Worm (Caenorhabditis elegans) whole organism, early embryonic: ENCODE measurements around the gene srxa-16.

Source experiments
- B0310.2 ChIP-seq: sonication (generic microtip); optimal IDR thresholded peaks from 2 replicates; lab custom pipeline; 2016; ENCODE audit warnings: mild to moderate bottlenecking, missing genetic modification characterization, missing compliant biosample characterization
- F13C5.2 ChIP-seq: sonication (generic microtip); optimal IDR thresholded peaks from 2 replicates; lab custom pipeline; 2017; ENCODE audit warnings: mild to moderate bottlenecking, missing genetic modification characterization, inconsistent platforms, missing compliant biosample characterization
- aly-1 ChIP-seq: sonication (generic microtip); optimal IDR thresholded peaks from 2 replicates; lab custom pipeline; 2016; ENCODE audit warnings: missing genetic modification characterization, missing compliant biosample characterization
- ama-1 ChIP-seq: fragments of 150-350 bp; optimal IDR thresholded peaks from 2 replicates; lab custom pipeline; 2014
- ceh-13 ChIP-seq: fragments of 200-800 bp; sonication (Bioruptor generic); optimal IDR thresholded peaks from 2 replicates; lab custom pipeline; 2018; ENCODE audit warnings: mild to moderate bottlenecking, missing genetic modification characterization, missing compliant biosample characterization
- ceh-36 ChIP-seq: sonication (generic microtip); optimal IDR thresholded peaks from 2 replicates; lab custom pipeline; 2016; ENCODE audit warnings: missing genetic modification characterization, inconsistent platforms, missing compliant biosample characterization
- ets-7 ChIP-seq: sonication (generic microtip); optimal IDR thresholded peaks from 2 replicates; lab custom pipeline; 2016; ENCODE audit warnings: missing genotype, missing genetic modification characterization, missing compliant biosample characterization
- flt-1 ChIP-seq: fragments of 200-800 bp; sonication (Bioruptor generic); IDR thresholded peaks from 2 replicates; pipeline ENCODE4 v1.3.6; 2022; ENCODE audit warnings: missing genetic modification characterization, missing compliant biosample characterization
- hmbx-1 ChIP-seq: sonication (generic microtip); optimal IDR thresholded peaks from 2 replicates; lab custom pipeline; 2016; ENCODE audit warnings: mild to moderate bottlenecking, missing genetic modification characterization, missing compliant biosample characterization
- hmg-4 ChIP-seq: fragments of 200-800 bp; sonication (Bioruptor generic); optimal IDR thresholded peaks from 2 replicates; lab custom pipeline; 2018; ENCODE audit warnings: mild to moderate bottlenecking, missing genetic modification characterization, missing compliant biosample characterization
- hnd-1 ChIP-seq: sonication (generic microtip); optimal IDR thresholded peaks from 2 replicates; lab custom pipeline; 2016; ENCODE audit warnings: missing genetic modification characterization, missing compliant biosample characterization
- pes-1 ChIP-seq: fragments of 200-800 bp; sonication (Bioruptor generic); IDR thresholded peaks from 2 replicates; pipeline ENCODE4 v1.3.6; 2022; ENCODE audit warnings: missing genetic modification reagents, missing genetic modification characterization, missing compliant biosample characterization
- scrt-1 ChIP-seq: fragments of 200-800 bp; sonication (Bioruptor generic); IDR thresholded peaks from 2 replicates; pipeline ENCODE4 v1.3.6; 2022; ENCODE audit warnings: missing genetic modification characterization, missing compliant biosample characterization
- sea-1 ChIP-seq: fragments of 200-800 bp; sonication (Bioruptor generic); conservative IDR thresholded peaks from 2 replicates; pipeline ENCODE4 v1.3.6; 2022; ENCODE audit warnings: missing genetic modification characterization, missing compliant biosample characterization
- tbx-11 ChIP-seq: fragments of 200-800 bp; sonication (Bioruptor generic); IDR thresholded peaks from 2 replicates; pipeline ENCODE4 v1.3.6; 2022; ENCODE audit warnings: missing genetic modification characterization, missing compliant biosample characterization
- tbx-37 ChIP-seq: fragments of 200-800 bp; sonication (Bioruptor generic); conservative IDR thresholded peaks from 2 replicates; pipeline ENCODE4 v1.3.6; 2022; ENCODE audit warnings: missing genetic modification reagents, missing genetic modification characterization, missing compliant biosample characterization
- tra-4 ChIP-seq: sonication (generic microtip); optimal IDR thresholded peaks from 2 replicates; lab custom pipeline; 2017; ENCODE audit warnings: missing genetic modification characterization, missing compliant biosample characterization

The srxa-16 gene

ce11 chrV:16114237-16114636 lies at the start of gene srxa-16:
srxa-16 (minus strand) TSS chrV:16114337.
- no peak for TF ChIP-seq sea-1
- TF ChIP-seq ets-7 (tag; lab: Kevin White, UChicago), result no peak
- no peak for TF ChIP-seq ama-1 (lab: Kevin White, UChicago)
- no peak for TF ChIP-seq scrt-1 (GFP tag; lab: Robert Waterston, UW)
- no peak for TF ChIP-seq flt-1 (GFP tag; lab: Robert Waterston, UW)
- TF ChIP-seq pes-1 (GFP tag; lab: Robert Waterston, UW), result no peak
- TF ChIP-seq hmg-4 (GFP tag; lab: Kevin White, UChicago), result no peak
- no peak for TF ChIP-seq tbx-11 (GFP tag; lab: Robert Waterston, UW)
- no peak for TF ChIP-seq aly-1
- TF ChIP-seq ceh-36 (tag; lab: Kevin White, UChicago), result no peak
- no peak for TF ChIP-seq ceh-13 (GFP tag; lab: Kevin White, UChicago)
- TF ChIP-seq tra-4, result no peak
- no peak for TF ChIP-seq hmbx-1 (tag; lab: Kevin White, UChicago)
- TF ChIP-seq tbx-37 (GFP tag; lab: Robert Waterston, UW), result no peak

- no peak for TF ChIP-seq B0310.2 (tag; lab: Kevin White, UChicago)
- no peak for TF ChIP-seq tbx-37 (GFP tag; lab: Robert Waterston, UW)
- TF ChIP-seq F13C5.2 (tag; lab: Kevin White, UChicago), result no peak
- no peak for TF ChIP-seq tra-4
- TF ChIP-seq hmg-4 (GFP tag; lab: Kevin White, UChicago), result no peak
- no peak for TF ChIP-seq ets-7 (tag; lab: Kevin White, UChicago)
Measured at ce11 chrV:16163719-16164118, 49.6 kb upstream of the srxa-16 start, which contains the start of gene F10A3.12. F10A3.12 (plus strand) TSS chrV:16164019.

ce11 chrV:16162124-16162735 lies 48.1 kb upstream of the srxa-16 start, which contains the start of the genes str-109 and F10A3.11:
str-109 (minus strand) TSS chrV:16162224.
F10A3.11 (plus strand) TSS chrV:16162685.
- TF ChIP-seq ets-7 (tag; lab: Kevin White, UChicago), result no peak
- no peak for TF ChIP-seq ceh-36 (tag; lab: Kevin White, UChicago)
- no peak for TF ChIP-seq hnd-1 (tag; lab: Kevin White, UChicago)
- TF ChIP-seq F13C5.2 (tag; lab: Kevin White, UChicago), result no peak
- no peak for TF ChIP-seq ceh-13 (GFP tag; lab: Kevin White, UChicago)
- no peak for TF ChIP-seq scrt-1 (GFP tag; lab: Robert Waterston, UW)
- TF ChIP-seq ama-1 (lab: Kevin White, UChicago), result no peak
- TF ChIP-seq hmg-4 (GFP tag; lab: Kevin White, UChicago), result no peak
- TF ChIP-seq pes-1 (GFP tag; lab: Robert Waterston, UW), result no peak
- no peak for TF ChIP-seq sea-1
- no peak for TF ChIP-seq B0310.2 (tag; lab: Kevin White, UChicago)
- no peak for TF ChIP-seq hmbx-1 (tag; lab: Kevin White, UChicago)
- no peak for TF ChIP-seq aly-1
- no peak for TF ChIP-seq tra-4
- no peak for TF ChIP-seq flt-1 (GFP tag; lab: Robert Waterston, UW)

- TF ChIP-seq hmbx-1 (tag; lab: Kevin White, UChicago) (no peak), hnd-1 (tag; lab: Kevin White, UChicago) (no peak), B0310.2 (tag; lab: Kevin White, UChicago) (no peak), ceh-13 (GFP tag; lab: Kevin White, UChicago) (no peak), tbx-11 (GFP tag; lab: Robert Waterston, UW) (no peak), flt-1 (GFP tag; lab: Robert Waterston, UW) (no peak), sea-1 (no peak), tra-4 (no peak), ama-1 (lab: Kevin White, UChicago) (no peak), ceh-36 (tag; lab: Kevin White, UChicago) (no peak), F13C5.2 (tag; lab: Kevin White, UChicago) (no peak), pes-1 (GFP tag; lab: Robert Waterston, UW) (no peak), scrt-1 (GFP tag; lab: Robert Waterston, UW) (no peak), hmg-4 (GFP tag; lab: Kevin White, UChicago) (no peak), ets-7 (tag; lab: Kevin White, UChicago) (no peak), aly-1 (no peak), tbx-37 (GFP tag; lab: Robert Waterston, UW) (no peak)
Measured at ce11 chrV:16160087-16160486, 46.0 kb upstream of the srxa-16 start.

- TF ChIP-seq scrt-1 (GFP tag; lab: Robert Waterston, UW), result no peak
- TF ChIP-seq aly-1, result no peak
- no peak for TF ChIP-seq tbx-11 (GFP tag; lab: Robert Waterston, UW)
- no peak for TF ChIP-seq flt-1 (GFP tag; lab: Robert Waterston, UW)
- no peak for TF ChIP-seq B0310.2 (tag; lab: Kevin White, UChicago)
- TF ChIP-seq hnd-1 (tag; lab: Kevin White, UChicago), result no peak
- TF ChIP-seq ceh-13 (GFP tag; lab: Kevin White, UChicago), result no peak
- TF ChIP-seq ama-1 (lab: Kevin White, UChicago), result no peak
- no peak for TF ChIP-seq ets-7 (tag; lab: Kevin White, UChicago)
- no peak for TF ChIP-seq hmg-4 (GFP tag; lab: Kevin White, UChicago)
- TF ChIP-seq tra-4, result no peak
- no peak for TF ChIP-seq pes-1 (GFP tag; lab: Robert Waterston, UW)
- TF ChIP-seq tbx-37 (GFP tag; lab: Robert Waterston, UW), result no peak
Measured at ce11 chrV:16159594-16159993, 45.5 kb upstream of the srxa-16 start, which contains the start of gene F10A3.17. F10A3.17 (minus strand) TSS chrV:16159694.

ce11 chrV:16158391-16158790 lies 44.3 kb upstream of the srxa-16 start, which contains the start of gene str-99:
str-99 (minus strand) TSS chrV:16158491.
- TF ChIP-seq flt-1 (GFP tag; lab: Robert Waterston, UW) (no peak), tra-4 (no peak), aly-1 (no peak), ets-7 (tag; lab: Kevin White, UChicago) (no peak), hmbx-1 (tag; lab: Kevin White, UChicago) (no peak), tbx-37 (GFP tag; lab: Robert Waterston, UW) (no peak), B0310.2 (tag; lab: Kevin White, UChicago) (no peak), hmg-4 (GFP tag; lab: Kevin White, UChicago) (no peak), hnd-1 (tag; lab: Kevin White, UChicago) (no peak), scrt-1 (GFP tag; lab: Robert Waterston, UW) (no peak), tbx-11 (GFP tag; lab: Robert Waterston, UW) (no peak), pes-1 (GFP tag; lab: Robert Waterston, UW) (no peak), ceh-13 (GFP tag; lab: Kevin White, UChicago) (no peak), ama-1 (lab: Kevin White, UChicago) (no peak), sea-1 (no peak), F13C5.2 (tag; lab: Kevin White, UChicago) (no peak), ceh-36 (tag; lab: Kevin White, UChicago) (no peak)
